Worm (Caenorhabditis elegans) whole organism, early embryonic: Measurements from ENCODE around the gene cdc-25.3.

ENCODE experiments used
- ama-1 ChIP-seq: fragments of 150-350 bp; optimal IDR thresholded peaks from 2 replicates; lab custom pipeline; 2014
- ceh-13 ChIP-seq: fragments of 200-800 bp; sonication (Bioruptor generic); optimal IDR thresholded peaks from 2 replicates; lab custom pipeline; 2018; ENCODE audit warnings: mild to moderate bottlenecking, missing genetic modification characterization, missing compliant biosample characterization
- pes-1 ChIP-seq: fragments of 200-800 bp; sonication (Bioruptor generic); IDR thresholded peaks from 2 replicates; pipeline ENCODE4 v1.3.6; 2022; ENCODE audit warnings: missing genetic modification reagents, missing genetic modification characterization, missing compliant biosample characterization

DNA sequence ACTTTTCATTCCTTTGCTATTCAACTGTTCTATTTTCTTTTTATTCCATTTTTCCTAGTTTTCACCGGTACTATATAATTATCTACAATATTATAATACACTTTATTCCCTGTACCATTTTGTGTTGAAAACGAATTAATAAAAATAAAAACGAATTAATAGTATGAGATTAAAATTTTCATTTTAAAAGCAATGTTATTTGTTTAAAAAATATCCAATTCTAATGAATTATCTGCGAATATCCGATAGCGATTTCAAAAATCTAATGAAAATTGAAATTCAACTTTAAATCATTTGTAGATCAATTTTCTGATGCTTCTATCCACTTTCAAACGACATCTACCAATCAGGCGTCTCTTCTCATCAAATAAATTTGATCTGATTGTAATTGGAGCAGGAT, 4.3 kb downstream of the cdc-25.3 start, which contains the start of gene trxr-2:
- TF ChIP-seq pes-1 (GFP tag; lab: Robert Waterston, UW) (no peak), ama-1 (lab: Kevin White, UChicago) (no peak), ceh-13 (GFP tag; lab: Kevin White, UChicago) (no peak)
